Fruit fly (Drosophila melanogaster): ENCODE data around the gene Gr93d.

- no peak for TF ChIP-seq CG8478 (optimal IDR thresholded peaks at IDR 0.05)
- no peak for TF ChIP-seq CTCF (optimal IDR thresholded peaks at IDR 0.05)
These were observed 43.5 kb upstream of the Gr93d start for dm6 chr3R:21889945-21890344.
